Fruit fly (Drosophila melanogaster): Measurements from ENCODE around the gene CG12984.

The CG12984 gene

dm6 chr3L:21034281-21035221 is 43.1 kb downstream of the CG12984 start, which contains the start of gene siz (continued):
- no peak for TF ChIP-seq gce (GFP tag; IDR thresholded peaks at IDR 0.05)
- TF ChIP-seq sr (GFP tag; IDR thresholded peaks at IDR 0.05) = no peak
- TF ChIP-seq odd (GFP tag; optimal IDR thresholded peaks at IDR 0.05) = peak; percentile 17
- no peak for TF ChIP-seq run (tag; optimal IDR thresholded peaks at IDR 0.05)
- no peak for TF ChIP-seq en (GFP tag; optimal IDR thresholded peaks at IDR 0.05)
- no peak for TF ChIP-seq tgo (GFP tag; IDR thresholded peaks at IDR 0.05)
- no peak for TF ChIP-seq ro (GFP tag; IDR thresholded peaks at IDR 0.05)
- peak; percentile 92 for TF ChIP-seq chm (GFP tag; IDR thresholded peaks at IDR 0.05)
- no peak for TF ChIP-seq CG11085 (GFP tag; IDR thresholded peaks at IDR 0.05)
- TF ChIP-seq Ada2b (GFP tag; IDR thresholded peaks at IDR 0.05) = no peak
- TF ChIP-seq CG12155 (GFP tag; optimal IDR thresholded peaks at IDR 0.05) = peak; percentile 79
- TF ChIP-seq D19A (tag; optimal IDR thresholded peaks at IDR 0.05) = peak; percentile 6
- no peak for TF ChIP-seq Bdp1 (GFP tag; optimal IDR thresholded peaks at IDR 0.05)
- no peak for TF ChIP-seq Doc3 (GFP tag; IDR thresholded peaks at IDR 0.05; ENCODE audit: partially characterized antibody)
- TF ChIP-seq CG12659 (GFP tag; optimal IDR thresholded peaks at IDR 0.05) = peak; percentile 70
- TF ChIP-seq cad (GFP tag; optimal IDR thresholded peaks at IDR 0.05) = no peak
- TF ChIP-seq CG17568 (GFP tag; optimal IDR thresholded peaks at IDR 0.05) = no peak
- no peak for TF ChIP-seq CG14050 (GFP tag; IDR thresholded peaks at IDR 0.05)
- TF ChIP-seq klu (GFP tag; IDR thresholded peaks at IDR 0.05) = no peak
- TF ChIP-seq CG17802 (tag; optimal IDR thresholded peaks at IDR 0.05) = no peak
- TF ChIP-seq Dfd (GFP tag; optimal IDR thresholded peaks at IDR 0.05) = no peak
- TF ChIP-seq CG9876 (GFP tag; optimal IDR thresholded peaks at IDR 0.05) = no peak
- peak; percentile 54 for TF ChIP-seq CoRest (tag; optimal IDR thresholded peaks at IDR 0.05)
- TF ChIP-seq zfh2 (GFP tag; optimal IDR thresholded peaks at IDR 0.05) = no peak
- TF ChIP-seq ci (GFP tag; IDR thresholded peaks at IDR 0.05) = peak; percentile 56; the same call in 2 of the 3 replicates
- TF ChIP-seq CG7372 (GFP tag; IDR thresholded peaks at IDR 0.05) = no peak
- TF ChIP-seq sisA (GFP tag; IDR thresholded peaks at IDR 0.05) = no peak
- no peak for TF ChIP-seq CG4820 (GFP tag; optimal IDR thresholded peaks at IDR 0.05)
- no peak for TF ChIP-seq fd96Cb (tag; optimal IDR thresholded peaks at IDR 0.05)
- no peak for TF ChIP-seq br (optimal IDR thresholded peaks at IDR 0.05)
- peak; percentile 32 for TF ChIP-seq Meics (GFP tag; optimal IDR thresholded peaks at IDR 0.05)
- peak; percentile 43 for TF ChIP-seq CG34376 (GFP tag; optimal IDR thresholded peaks at IDR 0.05)
- peak; percentile 14 for TF ChIP-seq B-H2 (GFP tag; optimal IDR thresholded peaks at IDR 0.05)
- no peak for TF ChIP-seq CG6254 (GFP tag; optimal IDR thresholded peaks at IDR 0.05)
- peak; percentile 70 for TF ChIP-seq CG14710 (tag; optimal IDR thresholded peaks at IDR 0.05)
- no peak for TF ChIP-seq CG10366 (GFP tag; IDR thresholded peaks at IDR 0.05)
- no peak for TF ChIP-seq Poxn (GFP tag; IDR thresholded peaks at IDR 0.05)
- TF ChIP-seq psq (GFP tag; optimal IDR thresholded peaks at IDR 0.05) = no peak
- TF ChIP-seq MBD-R2 (GFP tag; IDR thresholded peaks at IDR 0.05) = no peak
- TF ChIP-seq CG9215 (GFP tag; IDR thresholded peaks at IDR 0.05) = no peak
- TF ChIP-seq CG17612 (GFP tag; IDR thresholded peaks at IDR 0.05) = no peak
- TF ChIP-seq Hr39 (optimal IDR thresholded peaks at IDR 0.05) = peak; percentile 11
- TF ChIP-seq CG18011 (GFP tag; optimal IDR thresholded peaks at IDR 0.05) = no peak
- TF ChIP-seq maf-S (GFP tag; optimal IDR thresholded peaks at IDR 0.05) = no peak
- TF ChIP-seq tio (GFP tag; optimal IDR thresholded peaks at IDR 0.05) = no peak
- no peak for TF ChIP-seq mam (GFP tag; optimal IDR thresholded peaks at IDR 0.05)
- TF ChIP-seq Ravus (GFP tag; IDR thresholded peaks at IDR 0.05) = no peak
- TF ChIP-seq CG2116 (GFP tag; optimal IDR thresholded peaks at IDR 0.05) = peak; percentile 52
- no peak for TF ChIP-seq Asciz (GFP tag; optimal IDR thresholded peaks at IDR 0.05)
- peak; percentile 1 for TF ChIP-seq Nf-YB (GFP tag; optimal IDR thresholded peaks at IDR 0.05)
- TF ChIP-seq kay (GFP tag; optimal IDR thresholded peaks at IDR 0.05) = no peak
